Fruit fly (Drosophila melanogaster) whole organism, wandering third instar larva: Measurements from ENCODE around the gene Npc2d.
A peak's percentile ranks its signal among the peaks of the same experiment; 100 is the strongest.

ENCODE experiments used
- CG32264 ChIP-seq: fragments of 200-800 bp; sonication (Bioruptor generic); optimal IDR thresholded peaks from 2 replicates; lab custom pipeline; 2016; ENCODE audit warnings: missing biosample characterization, missing genetic modification characterization
- CG9705 ChIP-seq: fragments of 200-800 bp; sonication (Bioruptor generic); optimal IDR thresholded peaks from 2 replicates; lab custom pipeline; 2018; ENCODE audit warnings: missing biosample characterization, mild to moderate bottlenecking, missing genetic modification characterization
- CrebA ChIP-seq: fragments of 200-800 bp; sonication (Bioruptor generic); optimal IDR thresholded peaks from 2 replicates; lab custom pipeline; 2016; ENCODE audit warnings: missing biosample characterization, mild to moderate bottlenecking, missing genetic modification characterization, borderline replicate concordance
- Dfd ChIP-seq: fragments of >200 bp; optimal IDR thresholded peaks from 2 replicates; lab custom pipeline; 2017; ENCODE audit warnings: missing biosample characterization, missing genetic modification characterization
- Dif ChIP-seq: fragments of 200-275, 200-300 bp; sonication (Bioruptor generic); optimal IDR thresholded peaks from 2 replicates; lab custom pipeline; 2018; ENCODE audit warnings: missing biosample characterization, missing genetic modification characterization; ENCODE audit not compliant: partially characterized antibody
- GATAd ChIP-seq: sonication (Bioruptor generic); optimal IDR thresholded peaks from 2 replicates; lab custom pipeline; 2016; ENCODE audit warnings: missing biosample characterization, missing genetic modification characterization
- HLH106 ChIP-seq: fragments of 200-800 bp; optimal IDR thresholded peaks from 3 replicates; lab custom pipeline; 2019; ENCODE audit warnings: missing biosample characterization, mild to moderate bottlenecking, missing genetic modification characterization, moderate library complexity
- Hr78 ChIP-seq: fragments of >200 bp; optimal IDR thresholded peaks from 2 replicates; lab custom pipeline; 2017; ENCODE audit warnings: missing biosample characterization, missing genetic modification characterization
- Jra ChIP-seq: sonication (Bioruptor generic); optimal IDR thresholded peaks from 2 replicates; lab custom pipeline; 2016; ENCODE audit warnings: missing biosample characterization, missing genetic modification characterization
- Mio ChIP-seq: sonication (Bioruptor generic); optimal IDR thresholded peaks from 2 replicates; lab custom pipeline; 2016; ENCODE audit warnings: missing biosample characterization, missing genetic modification characterization
- Myc ChIP-seq: fragments of >200 bp; optimal IDR thresholded peaks from 2 replicates; lab custom pipeline; 2017
- OdsH ChIP-seq: fragments of 200-800 bp; sonication (Bioruptor generic); optimal IDR thresholded peaks from 2 replicates; lab custom pipeline; 2016; ENCODE audit warnings: missing biosample characterization, mild to moderate bottlenecking, missing genetic modification characterization
- Rel ChIP-seq, 2 experiments: fragments of 200-800 bp; sonication (Bioruptor generic) in 1 of 2; optimal IDR thresholded peaks; 2 replicates in 1 of 2; 3 replicates in 1 of 2; lab custom pipeline; 2016 to 2019; ENCODE audit warnings: mild to moderate bottlenecking in 2 of 2, missing biosample characterization in 2 of 2, missing genetic modification characterization in 2 of 2, moderate library complexity in 1 of 2
- Sp1 ChIP-seq: fragments of 200-800 bp; sonication (Bioruptor generic); optimal IDR thresholded peaks from 3 replicates; lab custom pipeline; 2019; ENCODE audit warnings: missing biosample characterization, mild to moderate bottlenecking, missing genetic modification characterization, moderate library complexity
- Vsx2 ChIP-seq: fragments of 200-300, 225-300 bp; sonication (Bioruptor generic); optimal IDR thresholded peaks from 2 replicates; lab custom pipeline; 2018; ENCODE audit warnings: missing biosample characterization, missing genetic modification characterization; ENCODE audit not compliant: partially characterized antibody
- brk ChIP-seq: fragments of 200-800 bp; sonication (Bioruptor generic); optimal IDR thresholded peaks from 2 replicates; lab custom pipeline; 2016; ENCODE audit warnings: missing biosample characterization, mild to moderate bottlenecking, missing genetic modification characterization
- dl ChIP-seq, 2 experiments: fragments of 175-275, 200-275 bp in 1 of 2; fragments of 200-275 bp in 1 of 2; sonication (Bioruptor generic); optimal IDR thresholded peaks; lab custom pipeline; 2018; ENCODE audit warnings: mild to moderate bottlenecking in 2 of 2, missing biosample characterization in 2 of 2, missing genetic modification characterization in 2 of 2, moderate library complexity in 2 of 2; ENCODE audit not compliant: partially characterized antibody in 2 of 2, insufficient read depth in 1 of 2
- fru ChIP-seq: fragments of 200-800 bp; sonication (Bioruptor generic); optimal IDR thresholded peaks from 3 replicates; lab custom pipeline; 2016; ENCODE audit warnings: missing biosample characterization, mild to moderate bottlenecking, missing genetic modification characterization
- h ChIP-seq: fragments of 200-800 bp; sonication (Bioruptor generic); optimal IDR thresholded peaks from 3 replicates; lab custom pipeline; 2016; ENCODE audit warnings: missing biosample characterization, mild to moderate bottlenecking, missing genetic modification characterization
- jim ChIP-seq: fragments of 175-275, 200-325 bp; sonication (Bioruptor generic); optimal IDR thresholded peaks from 2 replicates; lab custom pipeline; 2016; ENCODE audit warnings: missing biosample characterization, mild to moderate bottlenecking, missing genetic modification characterization
- lola ChIP-seq: fragments of >200 bp; optimal IDR thresholded peaks from 2 replicates; lab custom pipeline; 2017; ENCODE audit warnings: missing biosample characterization, missing genetic modification characterization
- pan ChIP-seq: fragments of >200 bp; optimal IDR thresholded peaks from 2 replicates; lab custom pipeline; 2017
- psq ChIP-seq: fragments of 200-800 bp; sonication (Bioruptor generic); optimal IDR thresholded peaks from 3 replicates; lab custom pipeline; 2017; ENCODE audit warnings: missing biosample characterization, mild to moderate bottlenecking, missing genetic modification characterization, moderate library complexity
- rgr ChIP-seq: fragments of 200-800 bp; sonication (Bioruptor generic); optimal IDR thresholded peaks from 3 replicates; lab custom pipeline; 2016; ENCODE audit warnings: missing biosample characterization, mild to moderate bottlenecking, missing genetic modification characterization
- sage ChIP-seq: fragments of 200-800 bp; sonication (Bioruptor generic); optimal IDR thresholded peaks from 2 replicates; lab custom pipeline; 2016; ENCODE audit warnings: missing biosample characterization, mild to moderate bottlenecking, missing genetic modification characterization
- tai ChIP-seq: sonication (Bioruptor generic); optimal IDR thresholded peaks from 2 replicates; lab custom pipeline; 2016; ENCODE audit warnings: missing biosample characterization, missing genetic modification characterization
- usp ChIP-seq: fragments of >200 bp; optimal IDR thresholded peaks from 2 replicates; lab custom pipeline; 2017; ENCODE audit warnings: missing biosample characterization, missing genetic modification characterization
- woc ChIP-seq: sonication (Bioruptor generic); optimal IDR thresholded peaks from 2 replicates; lab custom pipeline; 2016; ENCODE audit warnings: missing biosample characterization, mild to moderate bottlenecking, missing genetic modification characterization

The Npc2d gene

dm6 chr3R:10042024-10042663 lies 13.7 kb downstream of the Npc2d start:
- TF ChIP-seq usp (no peak), psq (GFP tag; lab: Kevin White, UChicago) (peak; percentile 53), dl (GFP tag; optimal IDR thresholded peaks at IDR 0.05; lab: Kevin White, UChicago; ENCODE audit: insufficient read depth in 1 of 2, partially characterized antibody in 2 of 2) (no peak), Dif (GFP tag; lab: Kevin White, UChicago) (no peak), GATAd (no peak), Dfd (GFP tag; lab: Kevin White, UChicago) (no peak), pan (lab: Kevin White, UChicago) (no peak), fru (GFP tag; lab: Kevin White, UChicago) (no peak), h (GFP tag; lab: Kevin White, UChicago) (no peak)
- TF ChIP-seq, all 38 proteins: peak for 1

dm6 chr3R:10040505-10040904 lies 15.4 kb downstream of the Npc2d start:
- no peak for TF ChIP-seq jim
- TF ChIP-seq Rel (GFP tag; optimal IDR thresholded peaks at IDR 0.05; lab: Kevin White, UChicago): no peak
- TF ChIP-seq Rel (tag; optimal IDR thresholded peaks at IDR 0.05; lab: Kevin White, UChicago): peak; percentile 88

dm6 chr3R:10039188-10039587 lies 16.7 kb downstream of the Npc2d start:
- TF ChIP-seq rgr (GFP tag; lab: Kevin White, UChicago) (no peak), Mio (no peak), CG9705 (GFP tag; lab: Kevin White, UChicago) (no peak), Rel (GFP tag; optimal IDR thresholded peaks at IDR 0.05; lab: Kevin White, UChicago) (no peak), Rel (tag; optimal IDR thresholded peaks at IDR 0.05; lab: Kevin White, UChicago) (no peak), Myc (lab: Kevin White, UChicago) (no peak), Hr78 (GFP tag; lab: Kevin White, UChicago) (no peak), pan (lab: Kevin White, UChicago) (no peak), CG32264 (GFP tag; lab: Kevin White, UChicago) (no peak), fru (GFP tag; lab: Kevin White, UChicago) (no peak), Sp1 (GFP tag; lab: Kevin White, UChicago) (no peak), Vsx2 (GFP tag; lab: Kevin White, UChicago) (no peak), Jra (GFP tag; lab: Kevin White, UChicago) (no peak), woc (no peak)

- peak; percentile 47 for TF ChIP-seq brk
- no peak for TF ChIP-seq dl (GFP tag; optimal IDR thresholded peaks at IDR 0.05; lab: Kevin White, UChicago; ENCODE audit: insufficient read depth in 1 of 2, partially characterized antibody in 2 of 2)
These were observed 20.1 kb downstream of the Npc2d start for dm6 chr3R:10035765-10036164.

- TF ChIP-seq Rel (GFP tag; optimal IDR thresholded peaks at IDR 0.05; lab: Kevin White, UChicago) (no peak), Rel (tag; optimal IDR thresholded peaks at IDR 0.05; lab: Kevin White, UChicago) (peak; percentile 19), Myc (lab: Kevin White, UChicago) (no peak), HLH106 (no peak), sage (GFP tag; lab: Kevin White, UChicago) (no peak), Dfd (GFP tag; lab: Kevin White, UChicago) (no peak), tai (GFP tag; lab: Kevin White, UChicago) (no peak)
These were observed 20.9 kb downstream of the Npc2d start for dm6 chr3R:10034995-10035446.

- no peak for TF ChIP-seq h (GFP tag; lab: Kevin White, UChicago)
These were observed 22.7 kb downstream of the Npc2d start for dm6 chr3R:10032951-10033720.

dm6 chr3R:10031480-10031879 lies 24.4 kb downstream of the Npc2d start:
- TF ChIP-seq rgr (GFP tag; lab: Kevin White, UChicago) (no peak), CrebA (GFP tag; lab: Kevin White, UChicago) (no peak), h (GFP tag; lab: Kevin White, UChicago) (no peak), OdsH (GFP tag; lab: Kevin White, UChicago) (no peak), usp (no peak), tai (GFP tag; lab: Kevin White, UChicago) (no peak), Vsx2 (GFP tag; lab: Kevin White, UChicago) (no peak), lola (GFP tag; lab: Kevin White, UChicago) (no peak), woc (no peak), Mio (no peak)
